Worm (Caenorhabditis elegans) whole organism, L4 larva: ENCODE results near the gene Y46C8AM.1.

Experiments used
- D1046.2 ChIP-seq: fragments of 200-800 bp; sonication (Bioruptor generic); IDR thresholded peaks from 2 replicates; pipeline ENCODE4 v1.3.6; 2022; ENCODE audit warnings: missing genetic modification characterization, missing compliant biosample characterization
- F26F4.8 ChIP-seq: fragments of 200-800 bp; sonication (Bioruptor generic); conservative IDR thresholded peaks from 2 replicates; pipeline ENCODE4 v1.3.6; 2022; ENCODE audit warnings: missing genetic modification characterization, missing compliant biosample characterization
- F37D6.2 ChIP-seq: sonication (generic microtip); optimal IDR thresholded peaks from 2 replicates; lab custom pipeline; 2016; ENCODE audit warnings: mild to moderate bottlenecking, missing genetic modification characterization, missing compliant biosample characterization
- F44E2.7 ChIP-seq: fragments of 200-800 bp; sonication (Bioruptor generic); IDR thresholded peaks from 2 replicates; pipeline ENCODE4 v2.1.2; 2022; ENCODE audit warnings: missing genetic modification characterization, missing compliant biosample characterization
- T26A8.4 ChIP-seq: fragments of 200-800 bp; sonication (Bioruptor generic); IDR thresholded peaks from 2 replicates; pipeline ENCODE4 v1.3.6; 2022; ENCODE audit warnings: missing genetic modification characterization, missing compliant biosample characterization
- Y105C5A.15 ChIP-seq: fragments of 200-800 bp; sonication (Bioruptor generic); IDR thresholded peaks from 2 replicates; pipeline ENCODE4 v1.3.6; 2022; ENCODE audit warnings: missing genetic modification characterization, missing compliant biosample characterization
- Y5F2A.4 ChIP-seq: fragments of 200-800 bp; sonication (Bioruptor generic); optimal IDR thresholded peaks from 2 replicates; lab custom pipeline; 2018; ENCODE audit warnings: mild to moderate bottlenecking, missing genetic modification characterization, missing compliant biosample characterization
- attf-4 ChIP-seq: sonication (generic microtip); optimal IDR thresholded peaks from 3 replicates; lab custom pipeline; 2017; ENCODE audit warnings: missing biosample characterization, missing genetic modification characterization
- ceh-28 ChIP-seq: fragments of 150-350 bp; optimal IDR thresholded peaks from 2 replicates; lab custom pipeline; 2014; ENCODE audit warnings: missing biosample characterization, missing genetic modification reagents, missing genetic modification characterization
- ceh-44 ChIP-seq: fragments of 200-800 bp; sonication (Bioruptor generic); IDR thresholded peaks from 2 replicates; pipeline ENCODE4 v1.3.6; 2022; ENCODE audit warnings: missing genetic modification reagents, missing genetic modification characterization, missing compliant biosample characterization
- ceh-62 ChIP-seq: sonication (generic microtip); optimal IDR thresholded peaks from 2 replicates; lab custom pipeline; 2017; ENCODE audit warnings: missing biosample characterization, missing genetic modification characterization
- ctbp-1 ChIP-seq: fragments of 200-800 bp; sonication (Bioruptor generic); IDR thresholded peaks from 2 replicates; pipeline ENCODE4 v1.3.6; 2022; ENCODE audit warnings: missing genetic modification reagents, missing genetic modification characterization, missing compliant biosample characterization
- daf-16 ChIP-seq, 3 experiments: sonication (generic microtip); optimal IDR thresholded peaks; 2 replicates each; lab custom pipeline; 2016 to 2017; ENCODE audit warnings: missing genetic modification characterization in 3 of 3, missing genetic modification reagents in 3 of 3, mild to moderate bottlenecking in 2 of 3, missing compliant biosample characterization in 2 of 3, missing biosample characterization in 1 of 3, moderate library complexity in 1 of 3
- daf-19 ChIP-seq: fragments of 200-800 bp; sonication (Bioruptor generic); conservative IDR thresholded peaks from 2 replicates; pipeline ENCODE4 v1.3.6; 2022; ENCODE audit warnings: missing genetic modification characterization, missing compliant biosample characterization
- dmd-8 ChIP-seq: fragments of 200-800 bp; sonication (Bioruptor generic); IDR thresholded peaks from 2 replicates; pipeline ENCODE4 v1.3.6; 2022; ENCODE audit warnings: missing genetic modification characterization, missing compliant biosample characterization
- duxl-1 ChIP-seq: sonication (generic microtip); optimal IDR thresholded peaks from 2 replicates; lab custom pipeline; 2016; ENCODE audit warnings: mild to moderate bottlenecking, missing genetic modification characterization, moderate library complexity, missing compliant biosample characterization; ENCODE audit not compliant: poor library complexity
- egl-43 ChIP-seq: fragments of 200-800 bp; sonication (Bioruptor generic); IDR thresholded peaks from 2 replicates; pipeline ENCODE4 v1.3.6; 2022; ENCODE audit warnings: missing genetic modification reagents, missing genetic modification characterization, missing compliant biosample characterization
- gei-8 ChIP-seq: fragments of 200-800 bp; sonication (Bioruptor generic); optimal IDR thresholded peaks from 2 replicates; lab custom pipeline; 2018; ENCODE audit warnings: mild to moderate bottlenecking, missing genetic modification characterization, missing compliant biosample characterization
- hlh-30 ChIP-seq: sonication (generic microtip); optimal IDR thresholded peaks from 2 replicates; lab custom pipeline; 2017; ENCODE audit warnings: antibody characterized with exemption, mild to moderate bottlenecking, missing genetic modification characterization, missing compliant biosample characterization; ENCODE audit not compliant: insufficient read depth
- lin-15B ChIP-seq: fragments of 150-350 bp; sonication (generic microtip); optimal IDR thresholded peaks from 3 replicates; lab custom pipeline; 2014; ENCODE audit warnings: missing biosample characterization, missing genetic modification characterization
- lin-29 ChIP-seq: fragments of 200-800 bp; sonication (Bioruptor generic); IDR thresholded peaks from 2 replicates; pipeline ENCODE4 v1.3.6; 2022; ENCODE audit warnings: missing genetic modification reagents, missing genetic modification characterization, missing compliant biosample characterization
- lin-38 ChIP-seq: fragments of 200-800 bp; sonication (Bioruptor generic); IDR thresholded peaks from 2 replicates; pipeline ENCODE4 v1.3.6; 2022; ENCODE audit warnings: missing genetic modification reagents, missing genetic modification characterization, missing compliant biosample characterization
- lir-3 ChIP-seq: sonication (generic microtip); optimal IDR thresholded peaks from 2 replicates; lab custom pipeline; 2016; ENCODE audit warnings: mild to moderate bottlenecking, missing genetic modification characterization, missing compliant biosample characterization
- lsy-2 ChIP-seq, 2 experiments: fragments of 150-350 bp in 1 of 2; sonication (generic microtip) in 1 of 2; optimal IDR thresholded peaks; 2 replicates each; lab custom pipeline; 2014 to 2017; ENCODE audit warnings: missing biosample characterization in 2 of 2, missing genetic modification characterization in 2 of 2
- madf-9 ChIP-seq: fragments of 200-800 bp; sonication (Bioruptor generic); conservative IDR thresholded peaks from 2 replicates; pipeline ENCODE4 v1.3.6; 2022; ENCODE audit warnings: missing genetic modification reagents, missing genetic modification characterization, missing compliant biosample characterization
- mdl-1 ChIP-seq, 2 experiments: fragments of 150-350 bp in 1 of 2; sonication (generic microtip) in 1 of 2; optimal IDR thresholded peaks; 2 replicates each; lab custom pipeline; 2014 to 2017; ENCODE audit warnings: missing biosample characterization in 2 of 2, missing genetic modification characterization in 2 of 2
- mep-1 ChIP-seq: fragments of 150-350 bp; sonication (generic microtip); optimal IDR thresholded peaks from 3 replicates; lab custom pipeline; 2014; ENCODE audit warnings: missing biosample characterization, missing genetic modification characterization
- mxl-2 ChIP-seq: fragments of 200-800 bp; sonication (Bioruptor generic); conservative IDR thresholded peaks from 2 replicates; pipeline ENCODE4 v1.3.6; 2022; ENCODE audit warnings: missing genetic modification reagents, missing genetic modification characterization, missing compliant biosample characterization
- mxl-3 ChIP-seq: fragments of 200-800 bp; sonication (Bioruptor generic); optimal IDR thresholded peaks from 2 replicates; lab custom pipeline; 2018; ENCODE audit warnings: mild to moderate bottlenecking, missing genetic modification characterization, missing compliant biosample characterization
- nhr-10 ChIP-seq: fragments of 150-350 bp; optimal IDR thresholded peaks from 2 replicates; lab custom pipeline; 2014; ENCODE audit warnings: missing biosample characterization, missing genetic modification characterization
- nhr-102 ChIP-seq: sonication (generic microtip); optimal IDR thresholded peaks from 2 replicates; lab custom pipeline; 2016; ENCODE audit warnings: mild to moderate bottlenecking, missing genetic modification characterization, moderate library complexity, missing compliant biosample characterization
- nhr-11 ChIP-seq: fragments of 150-350 bp; optimal IDR thresholded peaks from 2 replicates; lab custom pipeline; 2014; ENCODE audit warnings: missing biosample characterization, missing genetic modification characterization
- nhr-237 ChIP-seq: sonication (generic microtip); optimal IDR thresholded peaks from 2 replicates; lab custom pipeline; 2017; ENCODE audit warnings: missing biosample characterization, missing genetic modification characterization
- nhr-25 ChIP-seq: sonication (generic microtip); optimal IDR thresholded peaks from 2 replicates; lab custom pipeline; 2017; ENCODE audit warnings: missing genetic modification characterization, mild to moderate bottlenecking, missing compliant biosample characterization, antibody characterized with exemption, moderate library complexity, borderline replicate concordance; ENCODE audit not compliant: insufficient read depth
- nhr-28 ChIP-seq: fragments of 150-350 bp; optimal IDR thresholded peaks from 2 replicates; lab custom pipeline; 2014; ENCODE audit warnings: missing biosample characterization, missing genetic modification characterization
- nhr-42 ChIP-seq: fragments of 200-800 bp; sonication (Bioruptor generic); IDR thresholded peaks from 2 replicates; pipeline ENCODE4 v1.3.6; 2022; ENCODE audit warnings: missing genetic modification characterization, missing compliant biosample characterization
- nhr-48 ChIP-seq: sonication (generic microtip); optimal IDR thresholded peaks from 2 replicates; lab custom pipeline; 2016; ENCODE audit warnings: mild to moderate bottlenecking, missing genetic modification characterization, missing compliant biosample characterization
- nhr-76 ChIP-seq: fragments of 150-350 bp; optimal IDR thresholded peaks from 2 replicates; lab custom pipeline; 2014; ENCODE audit warnings: missing biosample characterization, missing genetic modification characterization
- pha-4 ChIP-seq, 2 experiments: fragments of 150-350 bp in 1 of 2; fragments of 200-800 bp in 1 of 2; sonication (Bioruptor generic) in 1 of 2; IDR thresholded peaks in 1 of 2; optimal IDR thresholded peaks in 1 of 2; 2 replicates each; pipeline versions ENCODE4 v1.3.6 to Lab custom; 2014 to 2022; ENCODE audit warnings: missing genetic modification characterization in 2 of 2, missing genetic modification reagents in 2 of 2, missing biosample characterization in 1 of 2, missing compliant biosample characterization in 1 of 2
- php-3 ChIP-seq: fragments of 200-800 bp; sonication (Bioruptor generic); IDR thresholded peaks from 2 replicates; pipeline ENCODE4 v1.3.6; 2022; ENCODE audit warnings: missing genetic modification reagents, missing genetic modification characterization, missing compliant biosample characterization
- rbr-2 ChIP-seq: sonication (generic microtip); optimal IDR thresholded peaks from 2 replicates; lab custom pipeline; 2016; ENCODE audit warnings: missing genotype, missing genetic modification characterization, missing compliant biosample characterization
- snpc-1.2 ChIP-seq: fragments of 200-800 bp; sonication (Bioruptor generic); IDR thresholded peaks from 2 replicates; pipeline ENCODE4 v1.3.6; 2022; ENCODE audit warnings: missing genetic modification reagents, missing genetic modification characterization, missing compliant biosample characterization
- spr-1 ChIP-seq: sonication (generic microtip); optimal IDR thresholded peaks from 2 replicates; lab custom pipeline; 2016; ENCODE audit warnings: mild to moderate bottlenecking, missing genetic modification characterization, missing compliant biosample characterization
- tag-97 ChIP-seq: fragments of 200-800 bp; sonication (Bioruptor generic); IDR thresholded peaks from 2 replicates; pipeline ENCODE4 v1.3.6; 2022; ENCODE audit warnings: missing genetic modification characterization, missing compliant biosample characterization
- tra-1 ChIP-seq: fragments of 200-800 bp; sonication (Bioruptor generic); IDR thresholded peaks from 2 replicates; pipeline ENCODE4 v1.3.6; 2022; ENCODE audit warnings: missing genetic modification reagents, missing genetic modification characterization, missing compliant biosample characterization
- unc-62 ChIP-seq, 3 experiments: fragments of 150-350 bp in 1 of 3; sonication (generic microtip); optimal IDR thresholded peaks in 2 of 3; peaks in 1 of 3; 1 replicate in 1 of 3; 2 replicates in 2 of 3; lab custom pipeline; 2014 to 2017; ENCODE audit warnings: missing biosample characterization in 3 of 3, missing genetic modification characterization in 3 of 3, missing genetic modification reagents in 3 of 3, missing genotype in 1 of 3
- zag-1 ChIP-seq: fragments of 150-350 bp; optimal IDR thresholded peaks from 2 replicates; lab custom pipeline; 2014; ENCODE audit warnings: missing biosample characterization, missing genetic modification characterization
- zfp-2 ChIP-seq: sonication (generic microtip); optimal IDR thresholded peaks from 2 replicates; lab custom pipeline; 2016; ENCODE audit warnings: mild to moderate bottlenecking, missing genetic modification characterization, missing compliant biosample characterization
- zfp-3 ChIP-seq: fragments of 200-800 bp; sonication (Bioruptor generic); conservative IDR thresholded peaks from 2 replicates; pipeline ENCODE4 v1.3.6; 2022; ENCODE audit warnings: missing genetic modification reagents, missing genetic modification characterization, missing compliant biosample characterization
- zip-2 ChIP-seq: fragments of 150-350 bp; optimal IDR thresholded peaks from 2 replicates; lab custom pipeline; 2014; ENCODE audit warnings: missing biosample characterization, missing genetic modification characterization

The Y46C8AM.1 gene

ce11 chrIV:3944459-3944858, 18.2 kb upstream of the Y46C8AM.1 start, which contains the start of gene clec-72 (continued):
- TF ChIP-seq snpc-1.2 (GFP tag; lab: Robert Waterston, UW) (no peak), Y5F2A.4 (no peak), pha-4 (GFP tag; IDR thresholded peaks at IDR 0.05; lab: Robert Waterston, UW) (no peak), pha-4 (tag; optimal IDR thresholded peaks at IDR 0.05; lab: Kevin White, UChicago) (no peak), lin-38 (GFP tag; lab: Robert Waterston, UW) (no peak), nhr-102 (tag; lab: Kevin White, UChicago) (no peak), unc-62 (GFP tag; optimal IDR thresholded peaks at IDR 0.05 in 1 of 2; lab: Kevin White, UChicago) (peak in 1 of 2 experiments; percentile 51), unc-62 (tag; optimal IDR thresholded peaks at IDR 0.05; lab: Kevin White, UChicago) (no peak), mxl-3 (GFP tag; lab: Kevin White, UChicago) (peak; percentile 5), lir-3 (tag; lab: Kevin White, UChicago) (no peak), ceh-62 (no peak), lin-15B (tag; lab: Kevin White, UChicago) (no peak), zag-1 (no peak), mdl-1 (tag; optimal IDR thresholded peaks at IDR 0.05; lab: Kevin White, UChicago) (peak in 1 of 2 experiments; percentile 50), nhr-237 (tag; lab: Kevin White, UChicago) (no peak), nhr-10 (no peak), madf-9 (GFP tag; lab: Robert Waterston, UW) (no peak), hlh-30 (no peak), mep-1 (tag; lab: Kevin White, UChicago) (no peak), ceh-28 (no peak), zip-2 (tag; lab: Kevin White, UChicago) (no peak), lin-29 (GFP tag; lab: Robert Waterston, UW) (no peak), F44E2.7 (GFP tag; lab: Robert Waterston, UW) (no peak), egl-43 (GFP tag; lab: Robert Waterston, UW) (no peak), dmd-8 (no peak), ctbp-1 (GFP tag; lab: Robert Waterston, UW) (no peak), attf-4 (no peak), daf-16 (GFP tag; optimal IDR thresholded peaks at IDR 0.05; lab: Kevin White, UChicago) (no peak), daf-16 (tag; optimal IDR thresholded peaks at IDR 0.05; lab: Kevin White, UChicago) (peak; percentile 97), nhr-48 (tag; lab: Kevin White, UChicago) (no peak), nhr-28 (tag; lab: Kevin White, UChicago) (peak; percentile 99), nhr-11 (tag; lab: Kevin White, UChicago) (no peak), tra-1 (GFP tag; lab: Robert Waterston, UW) (0 out of 2 replicates have a peak, but pooled peaks have one; percentile 31), T26A8.4 (GFP tag; lab: Robert Waterston, UW) (no peak), spr-1 (tag; lab: Kevin White, UChicago) (no peak), lsy-2 (tag; optimal IDR thresholded peaks at IDR 0.05; lab: Kevin White, UChicago) (no peak), F26F4.8 (GFP tag; lab: Robert Waterston, UW) (no peak), php-3 (GFP tag; lab: Robert Waterston, UW) (peak; percentile 34; the same call in 1 of the 2 replicates), rbr-2 (tag; lab: Kevin White, UChicago) (no peak), zfp-2 (no peak), F37D6.2 (tag; lab: Kevin White, UChicago) (no peak), mxl-2 (GFP tag; lab: Robert Waterston, UW) (no peak), gei-8 (GFP tag; lab: Kevin White, UChicago) (no peak), D1046.2 (no peak), daf-19 (GFP tag; lab: Robert Waterston, UW) (no peak), duxl-1 (tag; lab: Kevin White, UChicago) (no peak), Y105C5A.15 (no peak), nhr-76 (tag; lab: Kevin White, UChicago) (no peak), ceh-44 (no peak), tag-97 (GFP tag; lab: Robert Waterston, UW) (no peak), nhr-25 (tag; lab: Kevin White, UChicago) (no peak), nhr-42 (GFP tag; lab: Robert Waterston, UW) (no peak), zfp-3 (GFP tag; lab: Robert Waterston, UW) (no peak)
